Worm (Caenorhabditis elegans): ENCODE data around the gene F22F7.2.

F22F7.2 gene

ce11 chrV:2149432-2149831 is 26.9 kb downstream of the F22F7.2 start, which contains the start of gene C45H4.21:
C45H4.21 (minus strand) TSS chrV:2149532.
- TF ChIP-seq med-1 (GFP tag; optimal IDR thresholded peaks at IDR 0.05; ENCODE audit: insufficient read depth) (no peak), tab-1 (GFP tag; IDR thresholded peaks at IDR 0.05) (no peak), ref-1 (GFP tag; conservative IDR thresholded peaks at IDR 0.05) (no peak), ztf-23 (GFP tag; IDR thresholded peaks at IDR 0.05) (no peak), klf-2 (GFP tag; conservative IDR thresholded peaks at IDR 0.05) (no peak), T22C8.4 (GFP tag; IDR thresholded peaks at IDR 0.05) (no peak), cog-1 (tag; optimal IDR thresholded peaks at IDR 0.05) (no peak), ztf-29 (GFP tag; IDR thresholded peaks at IDR 0.05) (no peak), flt-1 (GFP tag; IDR thresholded peaks at IDR 0.05) (no peak)

ce11 chrV:2150876-2151275 is 28.3 kb downstream of the F22F7.2 start, which contains the start of gene C45H4.13:
C45H4.13 (minus strand) TSS chrV:2150976.
- TF ChIP-seq ztf-23 (GFP tag; IDR thresholded peaks at IDR 0.05) (no peak), med-1 (GFP tag; optimal IDR thresholded peaks at IDR 0.05; ENCODE audit: insufficient read depth) (no peak), flt-1 (GFP tag; IDR thresholded peaks at IDR 0.05) (no peak), T22C8.4 (GFP tag; IDR thresholded peaks at IDR 0.05) (no peak), ztf-29 (GFP tag; IDR thresholded peaks at IDR 0.05) (no peak), tab-1 (GFP tag; IDR thresholded peaks at IDR 0.05) (no peak), cog-1 (tag; optimal IDR thresholded peaks at IDR 0.05) (no peak), klf-2 (GFP tag; conservative IDR thresholded peaks at IDR 0.05) (no peak), ref-1 (GFP tag; conservative IDR thresholded peaks at IDR 0.05) (no peak)

- TF ChIP-seq ztf-23 (GFP tag; IDR thresholded peaks at IDR 0.05) (no peak), cog-1 (tag; optimal IDR thresholded peaks at IDR 0.05) (no peak), ref-1 (GFP tag; conservative IDR thresholded peaks at IDR 0.05) (no peak), klf-2 (GFP tag; conservative IDR thresholded peaks at IDR 0.05) (no peak), ztf-29 (GFP tag; IDR thresholded peaks at IDR 0.05) (no peak), tab-1 (GFP tag; IDR thresholded peaks at IDR 0.05) (no peak), T22C8.4 (GFP tag; IDR thresholded peaks at IDR 0.05) (no peak), flt-1 (GFP tag; IDR thresholded peaks at IDR 0.05) (no peak), med-1 (GFP tag; optimal IDR thresholded peaks at IDR 0.05; ENCODE audit: insufficient read depth) (no peak)
Measured at ce11 chrV:2151458-2151857, 28.9 kb downstream of the F22F7.2 start, which contains the start of gene srbc-24. srbc-24 (plus strand) TSS chrV:2151758.

- TF ChIP-seq ref-1 (GFP tag; conservative IDR thresholded peaks at IDR 0.05) (no peak), klf-2 (GFP tag; conservative IDR thresholded peaks at IDR 0.05) (no peak), med-1 (GFP tag; optimal IDR thresholded peaks at IDR 0.05; ENCODE audit: insufficient read depth) (no peak), cog-1 (tag; optimal IDR thresholded peaks at IDR 0.05) (no peak), tab-1 (GFP tag; IDR thresholded peaks at IDR 0.05) (no peak), ztf-23 (GFP tag; IDR thresholded peaks at IDR 0.05) (no peak), flt-1 (GFP tag; IDR thresholded peaks at IDR 0.05) (no peak), ztf-29 (GFP tag; IDR thresholded peaks at IDR 0.05) (no peak), T22C8.4 (GFP tag; IDR thresholded peaks at IDR 0.05) (no peak)
Measured at ce11 chrV:2153274-2153673, 30.7 kb downstream of the F22F7.2 start, which contains the start of gene srbc-23. srbc-23 (plus strand) TSS chrV:2153574.

- no peak for TF ChIP-seq ztf-29 (GFP tag; IDR thresholded peaks at IDR 0.05)
- no peak for TF ChIP-seq flt-1 (GFP tag; IDR thresholded peaks at IDR 0.05)
- no peak for TF ChIP-seq klf-2 (GFP tag; conservative IDR thresholded peaks at IDR 0.05)
- no peak for TF ChIP-seq cog-1 (tag; optimal IDR thresholded peaks at IDR 0.05)
- no peak for TF ChIP-seq ztf-23 (GFP tag; IDR thresholded peaks at IDR 0.05)
- TF ChIP-seq T22C8.4 (GFP tag; IDR thresholded peaks at IDR 0.05), result no peak
- TF ChIP-seq ref-1 (GFP tag; conservative IDR thresholded peaks at IDR 0.05), result no peak
- no peak for TF ChIP-seq med-1 (GFP tag; optimal IDR thresholded peaks at IDR 0.05; ENCODE audit: insufficient read depth)
- no peak for TF ChIP-seq tab-1 (GFP tag; IDR thresholded peaks at IDR 0.05)
Measured at ce11 chrV:2155232-2155631, 32.6 kb downstream of the F22F7.2 start, which contains the start of gene srbc-21. srbc-21 (plus strand) TSS chrV:2155532.

ce11 chrV:2156830-2157229 is 34.2 kb downstream of the F22F7.2 start, which contains the start of gene srbc-22:
srbc-22 (plus strand) TSS chrV:2157130.
- no peak for TF ChIP-seq ztf-29 (GFP tag; IDR thresholded peaks at IDR 0.05)
- TF ChIP-seq med-1 (GFP tag; optimal IDR thresholded peaks at IDR 0.05; ENCODE audit: insufficient read depth), result no peak
- TF ChIP-seq tab-1 (GFP tag; IDR thresholded peaks at IDR 0.05), result no peak
- TF ChIP-seq cog-1 (tag; optimal IDR thresholded peaks at IDR 0.05), result no peak

ce11 chrV:2159331-2159730 is 36.7 kb downstream of the F22F7.2 start, which contains the start of gene C45H4.14:
C45H4.14 (minus strand) TSS chrV:2159431.
- TF ChIP-seq T22C8.4 (GFP tag; IDR thresholded peaks at IDR 0.05), result no peak
- no peak for TF ChIP-seq ztf-29 (GFP tag; IDR thresholded peaks at IDR 0.05)
- TF ChIP-seq flt-1 (GFP tag; IDR thresholded peaks at IDR 0.05), result no peak
- TF ChIP-seq ref-1 (GFP tag; conservative IDR thresholded peaks at IDR 0.05), result no peak

- TF ChIP-seq flt-1 (GFP tag; IDR thresholded peaks at IDR 0.05) (no peak), ztf-23 (GFP tag; IDR thresholded peaks at IDR 0.05) (no peak), med-1 (GFP tag; optimal IDR thresholded peaks at IDR 0.05; ENCODE audit: insufficient read depth) (no peak)
Measured at ce11 chrV:2163735-2164134, 41.2 kb downstream of the F22F7.2 start, which contains the start of gene str-255. str-255 (minus strand) TSS chrV:2163835.

ce11 chrV:2166679-2167078 is 44.1 kb downstream of the F22F7.2 start, which contains the start of gene srbc-19:
srbc-19 (minus strand) TSS chrV:2166779.
- no peak for TF ChIP-seq tab-1 (GFP tag; IDR thresholded peaks at IDR 0.05)
- no peak for TF ChIP-seq ztf-23 (GFP tag; IDR thresholded peaks at IDR 0.05)
- TF ChIP-seq med-1 (GFP tag; optimal IDR thresholded peaks at IDR 0.05; ENCODE audit: insufficient read depth), result no peak
- no peak for TF ChIP-seq T22C8.4 (GFP tag; IDR thresholded peaks at IDR 0.05)

- TF ChIP-seq cog-1 (tag; optimal IDR thresholded peaks at IDR 0.05) (no peak), med-1 (GFP tag; optimal IDR thresholded peaks at IDR 0.05; ENCODE audit: insufficient read depth) (no peak), tab-1 (GFP tag; IDR thresholded peaks at IDR 0.05) (no peak), ztf-23 (GFP tag; IDR thresholded peaks at IDR 0.05) (no peak), T22C8.4 (GFP tag; IDR thresholded peaks at IDR 0.05) (no peak), flt-1 (GFP tag; IDR thresholded peaks at IDR 0.05) (no peak), ztf-29 (GFP tag; IDR thresholded peaks at IDR 0.05) (no peak), klf-2 (GFP tag; conservative IDR thresholded peaks at IDR 0.05) (no peak), ref-1 (GFP tag; conservative IDR thresholded peaks at IDR 0.05) (no peak)
Measured at ce11 chrV:2174465-2174864, 51.9 kb downstream of the F22F7.2 start.

Measured in whole organism, midembryonic.